Worm (Caenorhabditis elegans) whole organism, mixed stage, embryonic: ENCODE results near the gene col-139.

ENCODE experiments used
- ceh-39 ChIP-seq: fragments of 150-350 bp; optimal IDR thresholded peaks from 2 replicates; lab custom pipeline; 2014; ENCODE audit warnings: missing biosample characterization, missing genetic modification characterization
- ceh-43 ChIP-seq: fragments of 200-800 bp; sonication (Bioruptor generic); optimal IDR thresholded peaks from 2 replicates; lab custom pipeline; 2018; ENCODE audit warnings: mild to moderate bottlenecking, missing genetic modification characterization, moderate library complexity, missing compliant biosample characterization
- mab-5 ChIP-seq: fragments of 150-350 bp; optimal IDR thresholded peaks from 2 replicates; lab custom pipeline; 2014; ENCODE audit warnings: missing biosample characterization, missing genetic modification characterization
- nhr-28 ChIP-seq: fragments of 150-350 bp; optimal IDR thresholded peaks from 2 replicates; lab custom pipeline; 2014; ENCODE audit warnings: missing biosample characterization, missing genetic modification characterization
- snpc-4 ChIP-seq: fragments of 150-350 bp; optimal IDR thresholded peaks from 2 replicates; lab custom pipeline; 2014; ENCODE audit warnings: missing biosample characterization, missing genetic modification characterization
- unc-62 ChIP-seq: fragments of 150-350 bp; optimal IDR thresholded peaks from 2 replicates; lab custom pipeline; 2014; ENCODE audit warnings: missing biosample characterization, missing genetic modification reagents, missing genetic modification characterization
- ztf-11 ChIP-seq: fragments of 150-350 bp; optimal IDR thresholded peaks from 2 replicates; lab custom pipeline; 2014; ENCODE audit warnings: missing biosample characterization, missing genetic modification characterization

DNA sequence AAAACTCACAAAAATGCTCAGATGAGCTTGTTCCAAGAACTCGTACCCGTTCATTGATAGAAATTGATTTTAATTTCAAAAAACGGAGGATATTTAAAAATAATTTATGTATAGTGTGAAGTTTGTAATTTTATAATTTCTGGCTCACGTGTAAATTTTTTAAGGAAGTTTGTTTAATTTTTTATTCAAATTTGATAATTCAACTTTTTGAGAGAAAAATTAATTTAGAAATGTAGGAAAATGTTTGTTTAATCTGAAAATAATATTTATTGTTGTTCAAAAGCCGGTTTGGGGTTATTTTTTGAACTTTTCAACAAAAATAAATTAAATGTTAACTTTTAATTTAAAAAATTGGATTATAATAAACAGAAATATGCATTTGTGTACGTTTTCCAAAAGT, 22.3 kb upstream of the col-139 start, which contains the start of gene K03B4.6:
- no peak for TF ChIP-seq ceh-39
- TF ChIP-seq unc-62 (GFP tag; lab: Kevin White, UChicago) = no peak
- TF ChIP-seq ztf-11 (tag; lab: Kevin White, UChicago) = no peak
- no peak for TF ChIP-seq snpc-4
- TF ChIP-seq mab-5 (tag; lab: Kevin White, UChicago) = no peak
- no peak for TF ChIP-seq ceh-43 (GFP tag; lab: Kevin White, UChicago)
- no peak for TF ChIP-seq nhr-28 (tag; lab: Kevin White, UChicago)
